Worm (Caenorhabditis elegans): Measurements from ENCODE around the gene R02F2.1.

R02F2.1 gene

ce11 chrIII:5501358-5502287 lies at the start of gene R02F2.1:
Gene R02F2.1 (plus strand): TSS chrIII:5501885.
- no peak for TF ChIP-seq aly-2 (tag; optimal IDR thresholded peaks at IDR 0.05)
- TF ChIP-seq nhr-6 (tag; optimal IDR thresholded peaks at IDR 0.05): peak; percentile 11
- no peak for TF ChIP-seq lin-39 (tag; optimal IDR thresholded peaks at IDR 0.05)
- TF ChIP-seq snpc-4 (tag; optimal IDR thresholded peaks at IDR 0.05): no peak
- no peak for TF ChIP-seq nhr-12 (tag; optimal IDR thresholded peaks at IDR 0.05)
- TF ChIP-seq ama-1 (optimal IDR thresholded peaks at IDR 0.05): peak; percentile 38
- TF ChIP-seq nhr-77 (tag; optimal IDR thresholded peaks at IDR 0.05): no peak
- TF ChIP-seq mdl-1 (tag; optimal IDR thresholded peaks at IDR 0.05): no peak
- no peak for TF ChIP-seq alr-1 (tag; optimal IDR thresholded peaks at IDR 0.05)
- no peak for TF ChIP-seq ceh-16 (tag; optimal IDR thresholded peaks at IDR 0.05)
- TF ChIP-seq zag-1 (tag; optimal IDR thresholded peaks at IDR 0.05): no peak
- TF ChIP-seq nhr-23 (tag; optimal IDR thresholded peaks at IDR 0.05): no peak
- peak; percentile 15 for TF ChIP-seq gmeb-1 (tag; optimal IDR thresholded peaks at IDR 0.05)
- no peak for TF ChIP-seq nhr-10 (tag; optimal IDR thresholded peaks at IDR 0.05)
- no peak for TF ChIP-seq nhr-237 (tag; optimal IDR thresholded peaks at IDR 0.05)
- TF ChIP-seq Y55F3AM.14 (GFP tag; optimal IDR thresholded peaks at IDR 0.05): no peak
- peak; percentile 29 for TF ChIP-seq C34F6.9 (tag; optimal IDR thresholded peaks at IDR 0.05)
- no peak for TF ChIP-seq mbf-1 (tag; optimal IDR thresholded peaks at IDR 0.05)
- no peak for TF ChIP-seq skn-1 (tag; optimal IDR thresholded peaks at IDR 0.05)
- peak; percentile 62 for TF ChIP-seq crh-2 (tag; optimal IDR thresholded peaks at IDR 0.05)
- no peak for TF ChIP-seq lin-11 (tag; optimal IDR thresholded peaks at IDR 0.05)
- TF ChIP-seq mab-5 (tag; optimal IDR thresholded peaks at IDR 0.05): no peak
- TF ChIP-seq R02D3.7 (tag; optimal IDR thresholded peaks at IDR 0.05): no peak
- no peak for TF ChIP-seq dmd-4 (tag; optimal IDR thresholded peaks at IDR 0.05)
- TF ChIP-seq nhr-11 (tag; optimal IDR thresholded peaks at IDR 0.05): no peak
- no peak for TF ChIP-seq ZK546.5 (tag; optimal IDR thresholded peaks at IDR 0.05)
- peak; percentile 27 for TF ChIP-seq sma-9 (GFP tag; optimal IDR thresholded peaks at IDR 0.05)
- TF ChIP-seq sma-9 (tag; optimal IDR thresholded peaks at IDR 0.05): no peak
- TF ChIP-seq lin-13 (GFP tag; optimal IDR thresholded peaks at IDR 0.05): no peak
- peak; percentile 31 for TF ChIP-seq sma-3 (GFP tag; optimal IDR thresholded peaks at IDR 0.05)
- TF ChIP-seq egl-27 (tag; optimal IDR thresholded peaks at IDR 0.05): no peak
- TF ChIP-seq unc-55 (GFP tag; optimal IDR thresholded peaks at IDR 0.05): peak; percentile 4
- no peak for TF ChIP-seq lsy-2 (tag; optimal IDR thresholded peaks at IDR 0.05)
- TF ChIP-seq nhr-129 (tag; optimal IDR thresholded peaks at IDR 0.05): peak; percentile 72
- TF ChIP-seq nhr-25 (tag; optimal IDR thresholded peaks at IDR 0.05): peak; percentile 68
- no peak for TF ChIP-seq F13H6.1 (tag; optimal IDR thresholded peaks at IDR 0.05)
- no peak for TF ChIP-seq blmp-1 (tag; optimal IDR thresholded peaks at IDR 0.05; ENCODE audit: insufficient read depth)
- no peak for TF ChIP-seq ztf-1 (GFP tag; conservative IDR thresholded peaks at IDR 0.05)
- no peak for TF ChIP-seq ceh-82 (tag; optimal IDR thresholded peaks at IDR 0.05)
- no peak for TF ChIP-seq sem-4 (tag; optimal IDR thresholded peaks at IDR 0.05)
- TF ChIP-seq unc-39 (tag; optimal IDR thresholded peaks at IDR 0.05): no peak
- TF ChIP-seq elt-3 (tag; optimal IDR thresholded peaks at IDR 0.05): no peak
- no peak for TF ChIP-seq ztf-11 (tag; optimal IDR thresholded peaks at IDR 0.05)
- no peak for TF ChIP-seq unc-62 (GFP tag; optimal IDR thresholded peaks at IDR 0.05)
- peak; percentile 12 for TF ChIP-seq fos-1 (tag; optimal IDR thresholded peaks at IDR 0.05)
- TF ChIP-seq ztf-4 (tag; optimal IDR thresholded peaks at IDR 0.05): no peak
- TF ChIP-seq peb-1 (tag; optimal IDR thresholded peaks at IDR 0.05): no peak
- no peak for TF ChIP-seq nhr-21 (tag; optimal IDR thresholded peaks at IDR 0.05)
- no peak for TF ChIP-seq elt-1 (tag; optimal IDR thresholded peaks at IDR 0.05)

Data from whole organism, L2 larva.